Worm (Caenorhabditis elegans): ENCODE measurements around the gene Y73C8C.12.

The Y73C8C.12 gene

DNA sequence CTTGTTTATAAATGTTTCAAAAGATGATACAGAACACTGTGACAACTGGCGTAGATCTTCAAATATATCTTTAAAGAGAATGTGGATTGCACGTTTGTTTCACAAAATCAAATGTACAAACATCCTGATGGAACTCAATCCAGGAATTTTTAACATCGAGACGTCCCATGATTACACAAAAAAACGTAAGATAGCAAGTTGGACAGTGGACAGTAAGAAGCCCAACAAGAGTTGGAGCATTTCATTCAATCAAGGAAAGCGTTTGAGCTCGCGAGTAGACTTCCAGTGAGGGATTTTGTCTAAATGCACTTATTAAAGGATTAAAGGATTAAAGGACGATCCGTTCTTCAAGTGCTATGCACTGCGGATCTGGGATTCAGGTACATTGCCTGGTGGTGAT, 34.2 kb downstream of the Y73C8C.12 start, which contains the start of gene C36C5.12:
C36C5.12 (minus strand) TSS at position 101 of the 400 bp plus-strand sequence.
- no peak for TF ChIP-seq hmg-4 (GFP tag; optimal IDR thresholded peaks at IDR 0.05)
- no peak for TF ChIP-seq tbx-11 (GFP tag; IDR thresholded peaks at IDR 0.05)
- TF ChIP-seq hmbx-1 (tag; optimal IDR thresholded peaks at IDR 0.05) = no peak
- no peak for TF ChIP-seq ceh-36 (tag; optimal IDR thresholded peaks at IDR 0.05)

DNA sequence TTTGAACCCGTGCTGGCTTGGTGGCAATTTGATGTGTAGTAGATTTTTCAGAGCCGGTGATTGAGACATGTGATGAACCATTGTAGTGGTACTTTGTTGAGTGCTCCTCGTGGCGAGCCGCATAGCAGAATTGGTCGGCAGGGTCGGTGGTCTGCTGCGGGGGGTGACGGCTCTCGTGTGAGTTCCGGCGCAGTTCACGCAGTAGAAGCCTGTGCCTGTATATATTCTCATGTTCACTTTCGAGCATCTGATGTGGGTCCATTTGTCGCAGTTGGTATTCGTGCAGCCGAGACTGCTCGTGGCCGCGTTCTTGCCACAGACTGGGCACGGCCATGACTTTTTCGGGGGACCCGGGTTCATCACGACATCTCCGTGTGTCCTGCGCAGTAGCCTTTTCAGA, 37.3 kb downstream of the Y73C8C.12 start:
- TF ChIP-seq ama-1 (optimal IDR thresholded peaks at IDR 0.05) = no peak
- TF ChIP-seq pes-1 (GFP tag; IDR thresholded peaks at IDR 0.05) = no peak
- no peak for TF ChIP-seq hmbx-1 (tag; optimal IDR thresholded peaks at IDR 0.05)
- TF ChIP-seq ets-7 (tag; optimal IDR thresholded peaks at IDR 0.05) = no peak
- TF ChIP-seq flt-1 (GFP tag; IDR thresholded peaks at IDR 0.05) = no peak
- no peak for TF ChIP-seq hnd-1 (tag; optimal IDR thresholded peaks at IDR 0.05)
- no peak for TF ChIP-seq ceh-36 (tag; optimal IDR thresholded peaks at IDR 0.05)
- no peak for TF ChIP-seq ceh-13 (GFP tag; optimal IDR thresholded peaks at IDR 0.05)
- no peak for TF ChIP-seq tra-4 (tag; optimal IDR thresholded peaks at IDR 0.05)
- no peak for TF ChIP-seq hmg-4 (GFP tag; optimal IDR thresholded peaks at IDR 0.05)
- no peak for TF ChIP-seq sea-1 (GFP tag; conservative IDR thresholded peaks at IDR 0.05)
- no peak for TF ChIP-seq aly-1 (tag; optimal IDR thresholded peaks at IDR 0.05)
- TF ChIP-seq tbx-37 (GFP tag; conservative IDR thresholded peaks at IDR 0.05) = no peak
- no peak for TF ChIP-seq F13C5.2 (tag; optimal IDR thresholded peaks at IDR 0.05)
- no peak for TF ChIP-seq scrt-1 (GFP tag; IDR thresholded peaks at IDR 0.05)
- TF ChIP-seq tbx-11 (GFP tag; IDR thresholded peaks at IDR 0.05) = no peak
- no peak for TF ChIP-seq B0310.2 (tag; optimal IDR thresholded peaks at IDR 0.05)

DNA sequence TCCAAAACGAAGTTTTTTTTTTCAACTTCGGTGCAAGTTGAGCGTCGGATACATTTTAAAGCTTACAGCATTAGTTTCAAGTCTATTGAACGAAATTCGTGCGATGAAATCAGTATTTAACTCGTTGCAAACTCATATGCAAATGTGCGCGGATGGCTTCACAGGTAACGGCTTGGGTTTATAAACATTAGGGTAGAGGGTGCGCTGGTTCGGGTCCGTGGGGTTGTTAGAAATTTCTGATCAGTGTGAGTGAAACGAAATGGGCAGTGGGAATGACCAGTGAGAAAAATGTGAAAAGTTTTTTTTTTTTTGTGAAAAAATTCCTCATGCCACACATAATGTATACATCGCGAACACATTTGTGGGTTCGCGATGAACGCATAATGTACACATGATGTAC, 38.1 kb downstream of the Y73C8C.12 start:
- TF ChIP-seq sea-1 (GFP tag; conservative IDR thresholded peaks at IDR 0.05) (no peak), ceh-36 (tag; optimal IDR thresholded peaks at IDR 0.05) (no peak), pes-1 (GFP tag; IDR thresholded peaks at IDR 0.05) (no peak), B0310.2 (tag; optimal IDR thresholded peaks at IDR 0.05) (no peak), ets-7 (tag; optimal IDR thresholded peaks at IDR 0.05) (no peak), flt-1 (GFP tag; IDR thresholded peaks at IDR 0.05) (no peak), hmbx-1 (tag; optimal IDR thresholded peaks at IDR 0.05) (no peak), tbx-37 (GFP tag; conservative IDR thresholded peaks at IDR 0.05) (no peak), ama-1 (optimal IDR thresholded peaks at IDR 0.05) (no peak), hnd-1 (tag; optimal IDR thresholded peaks at IDR 0.05) (no peak), scrt-1 (GFP tag; IDR thresholded peaks at IDR 0.05) (no peak), hmg-4 (GFP tag; optimal IDR thresholded peaks at IDR 0.05) (no peak), tra-4 (tag; optimal IDR thresholded peaks at IDR 0.05) (no peak), aly-1 (tag; optimal IDR thresholded peaks at IDR 0.05) (no peak), tbx-11 (GFP tag; IDR thresholded peaks at IDR 0.05) (no peak), F13C5.2 (tag; optimal IDR thresholded peaks at IDR 0.05) (no peak), ceh-13 (GFP tag; optimal IDR thresholded peaks at IDR 0.05) (no peak)

DNA sequence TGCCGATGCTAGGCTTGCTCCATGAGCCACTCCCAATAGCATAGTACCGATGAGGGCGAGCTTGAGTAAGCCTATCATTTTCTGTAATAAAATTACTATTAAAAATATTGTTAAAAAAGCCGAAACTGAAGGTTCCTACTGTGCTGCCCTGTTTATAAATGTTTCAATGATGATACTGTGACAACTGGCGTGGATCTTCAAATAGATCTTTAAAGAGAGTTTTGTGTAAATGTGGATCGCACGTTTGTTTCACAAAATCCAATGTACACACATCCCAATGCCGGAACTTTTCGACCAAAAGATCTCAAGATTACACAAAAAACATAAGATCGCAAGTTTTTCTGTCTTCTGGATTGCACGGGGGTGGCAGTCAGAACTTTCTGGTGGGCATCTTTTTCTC, 40.4 kb downstream of the Y73C8C.12 start, which contains the start of gene C36C5.14:
C36C5.14 (minus strand) TSS at position 101 of the 400 bp plus-strand sequence.
- no peak for TF ChIP-seq flt-1 (GFP tag; IDR thresholded peaks at IDR 0.05)

DNA sequence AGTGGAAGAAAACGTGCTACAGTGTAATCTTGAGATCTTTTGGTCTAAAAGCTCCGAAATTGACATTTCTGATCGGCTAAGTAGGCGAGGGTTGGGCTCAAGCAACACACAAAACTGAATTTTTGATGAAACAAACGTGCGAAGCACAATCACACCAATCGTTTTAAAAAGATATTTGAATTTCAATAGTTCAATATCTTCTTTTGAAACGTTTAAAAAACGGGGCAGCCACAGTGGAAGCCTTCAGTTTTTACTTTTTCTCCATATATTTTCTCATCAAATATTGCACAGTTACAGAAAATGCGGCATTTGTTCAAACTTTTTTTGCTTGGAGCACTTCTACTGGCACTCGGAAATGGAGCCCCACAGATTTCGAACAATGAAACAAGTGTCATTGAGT, 41.2 kb downstream of the Y73C8C.12 start, which contains the start of gene C36C5.4:
C36C5.4 (plus strand) TSS at position 301 of the 400 bp plus-strand sequence.
- TF ChIP-seq B0310.2 (tag; optimal IDR thresholded peaks at IDR 0.05) (no peak), F13C5.2 (tag; optimal IDR thresholded peaks at IDR 0.05) (no peak), ama-1 (optimal IDR thresholded peaks at IDR 0.05) (no peak), tbx-11 (GFP tag; IDR thresholded peaks at IDR 0.05) (no peak), ceh-13 (GFP tag; optimal IDR thresholded peaks at IDR 0.05) (no peak), pes-1 (GFP tag; IDR thresholded peaks at IDR 0.05) (no peak), hmbx-1 (tag; optimal IDR thresholded peaks at IDR 0.05) (no peak), sea-1 (GFP tag; conservative IDR thresholded peaks at IDR 0.05) (no peak)

DNA sequence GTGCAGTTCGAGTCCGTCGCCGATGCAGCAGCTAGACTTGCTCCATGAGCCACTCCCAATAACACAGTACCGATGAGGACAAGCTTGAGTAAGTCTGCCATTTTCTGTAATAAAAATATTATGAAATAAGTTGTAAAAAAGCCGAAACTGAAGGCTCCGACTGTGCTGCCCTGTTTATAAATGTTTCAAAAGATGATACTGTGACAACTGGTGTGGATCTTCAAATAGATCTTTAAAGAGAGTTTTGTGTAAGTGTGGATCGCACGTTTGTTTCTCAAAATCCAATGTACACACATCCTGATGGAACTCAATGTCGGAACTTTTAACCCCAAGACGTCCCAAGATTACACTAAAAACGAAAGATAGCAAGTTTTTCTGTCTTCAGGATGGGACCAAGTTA, 43.6 kb downstream of the Y73C8C.12 start, which contains the start of gene C36C5.15:
C36C5.15 (minus strand) TSS at position 101 of the 400 bp plus-strand sequence.
- TF ChIP-seq ets-7 (tag; optimal IDR thresholded peaks at IDR 0.05) (no peak), tbx-11 (GFP tag; IDR thresholded peaks at IDR 0.05) (no peak), scrt-1 (GFP tag; IDR thresholded peaks at IDR 0.05) (no peak), ceh-36 (tag; optimal IDR thresholded peaks at IDR 0.05) (no peak), sea-1 (GFP tag; conservative IDR thresholded peaks at IDR 0.05) (no peak), hmbx-1 (tag; optimal IDR thresholded peaks at IDR 0.05) (no peak), F13C5.2 (tag; optimal IDR thresholded peaks at IDR 0.05) (no peak), pes-1 (GFP tag; IDR thresholded peaks at IDR 0.05) (no peak), aly-1 (tag; optimal IDR thresholded peaks at IDR 0.05) (no peak), tbx-37 (GFP tag; conservative IDR thresholded peaks at IDR 0.05) (no peak), hnd-1 (tag; optimal IDR thresholded peaks at IDR 0.05) (no peak)

DNA sequence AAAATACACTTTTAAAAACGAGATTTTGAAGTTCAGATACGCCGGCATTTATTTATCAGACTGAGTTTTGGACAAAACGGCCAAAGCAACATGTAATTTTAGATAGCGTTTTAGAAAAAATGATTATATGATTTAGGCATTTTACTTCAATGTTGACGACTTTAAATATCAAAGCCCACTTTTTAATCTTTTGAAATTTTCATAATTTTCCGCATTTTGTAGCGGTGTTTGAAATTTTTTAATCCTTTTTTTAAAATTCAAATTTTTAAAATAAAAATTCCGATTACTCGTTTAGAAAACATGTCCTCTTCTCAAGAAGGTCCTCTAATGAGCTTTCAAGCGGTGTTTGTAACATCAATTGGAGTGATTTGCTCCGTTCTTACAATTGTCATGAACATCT, 44.8 kb downstream of the Y73C8C.12 start, which contains the start of gene srbc-6:
srbc-6 (plus strand) TSS at position 301 of the 400 bp plus-strand sequence.
- TF ChIP-seq hnd-1 (tag; optimal IDR thresholded peaks at IDR 0.05) (no peak), tbx-11 (GFP tag; IDR thresholded peaks at IDR 0.05) (no peak), flt-1 (GFP tag; IDR thresholded peaks at IDR 0.05) (no peak), F13C5.2 (tag; optimal IDR thresholded peaks at IDR 0.05) (no peak), hmg-4 (GFP tag; optimal IDR thresholded peaks at IDR 0.05) (no peak), ceh-13 (GFP tag; optimal IDR thresholded peaks at IDR 0.05) (no peak), hmbx-1 (tag; optimal IDR thresholded peaks at IDR 0.05) (no peak), tbx-37 (GFP tag; conservative IDR thresholded peaks at IDR 0.05) (no peak), scrt-1 (GFP tag; IDR thresholded peaks at IDR 0.05) (no peak), sea-1 (GFP tag; conservative IDR thresholded peaks at IDR 0.05) (no peak), aly-1 (tag; optimal IDR thresholded peaks at IDR 0.05) (no peak), ets-7 (tag; optimal IDR thresholded peaks at IDR 0.05) (no peak), ama-1 (optimal IDR thresholded peaks at IDR 0.05) (no peak), B0310.2 (tag; optimal IDR thresholded peaks at IDR 0.05) (no peak), ceh-36 (tag; optimal IDR thresholded peaks at IDR 0.05) (no peak)

DNA sequence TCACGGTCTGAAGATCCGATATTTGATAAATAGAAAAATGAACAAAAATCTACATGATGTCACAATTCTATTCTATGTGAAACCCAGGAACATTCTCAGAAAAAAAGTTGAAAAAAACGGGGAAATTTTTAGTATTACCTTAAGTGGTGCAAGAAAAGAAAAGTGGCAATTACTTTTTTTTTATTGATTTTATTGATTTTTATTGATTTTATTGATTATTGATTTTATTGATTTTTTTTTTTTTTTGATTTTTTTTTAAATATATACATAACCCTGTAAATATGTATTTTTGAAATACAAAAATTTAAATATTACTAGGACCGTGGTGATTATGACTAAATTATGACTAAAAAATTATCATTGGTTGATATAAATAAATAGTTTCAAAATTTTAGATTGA, 46.6 kb downstream of the Y73C8C.12 start:
- TF ChIP-seq ama-1 (optimal IDR thresholded peaks at IDR 0.05) (no peak), hmbx-1 (tag; optimal IDR thresholded peaks at IDR 0.05) (no peak), hnd-1 (tag; optimal IDR thresholded peaks at IDR 0.05) (no peak), B0310.2 (tag; optimal IDR thresholded peaks at IDR 0.05) (no peak), aly-1 (tag; optimal IDR thresholded peaks at IDR 0.05) (no peak), hmg-4 (GFP tag; optimal IDR thresholded peaks at IDR 0.05) (no peak), F13C5.2 (tag; optimal IDR thresholded peaks at IDR 0.05) (no peak), flt-1 (GFP tag; IDR thresholded peaks at IDR 0.05) (no peak), pes-1 (GFP tag; IDR thresholded peaks at IDR 0.05) (no peak), tbx-37 (GFP tag; conservative IDR thresholded peaks at IDR 0.05) (no peak)

Measured in whole organism, early embryonic.